Worm (Caenorhabditis elegans) whole organism, young adult: ENCODE results near the gene T07F8.4.

Experiments used
- C17E4.6 ChIP-seq: fragments of 200-800 bp; sonication (Bioruptor generic); IDR thresholded peaks from 2 replicates; pipeline ENCODE4 v1.3.6; 2022; ENCODE audit warnings: missing genetic modification reagents, missing genetic modification characterization, missing compliant biosample characterization
- F57A8.1 ChIP-seq: fragments of 200-800 bp; sonication (Bioruptor generic); optimal IDR thresholded peaks from 2 replicates; lab custom pipeline; 2018; ENCODE audit warnings: mild to moderate bottlenecking, missing genetic modification characterization, moderate library complexity, missing compliant biosample characterization
- F57C9.4 ChIP-seq: sonication (generic microtip); optimal IDR thresholded peaks from 2 replicates; lab custom pipeline; 2017; ENCODE audit warnings: mild to moderate bottlenecking, missing genetic modification characterization, missing compliant biosample characterization
- K11D2.4 ChIP-seq: fragments of 200-800 bp; sonication (Bioruptor generic); IDR thresholded peaks from 2 replicates; pipeline ENCODE4 v1.3.6; 2022; ENCODE audit warnings: missing genetic modification reagents, missing genetic modification characterization, missing compliant biosample characterization
- T07F8.4 ChIP-seq: sonication (generic microtip); optimal IDR thresholded peaks from 2 replicates; lab custom pipeline; 2016; ENCODE audit warnings: mild to moderate bottlenecking, missing genetic modification characterization, moderate library complexity, missing compliant biosample characterization
- Y53G8AR.9 ChIP-seq: fragments of 200-800 bp; sonication (Bioruptor generic); conservative IDR thresholded peaks from 2 replicates; pipeline ENCODE4 v1.3.6; 2022; ENCODE audit warnings: missing genetic modification reagents, missing genetic modification characterization, missing compliant biosample characterization
- Y67H2A.10 ChIP-seq: fragments of 200-800 bp; sonication (Bioruptor generic); conservative IDR thresholded peaks from 2 replicates; pipeline ENCODE4 v1.3.6; 2022; ENCODE audit warnings: missing genetic modification reagents, missing genetic modification characterization, missing compliant biosample characterization
- ama-1 ChIP-seq, 3 experiments: fragments of 150-350 bp in 1 of 3; sonication (generic microtip) in 2 of 3; optimal IDR thresholded peaks; 2 replicates each; lab custom pipeline; 2014 to 2018; ENCODE audit warnings: missing biosample characterization in 2 of 3, missing genetic modification characterization in 2 of 3, missing genetic modification reagents in 2 of 3
- atf-7 ChIP-seq: sonication (generic microtip); optimal IDR thresholded peaks from 2 replicates; lab custom pipeline; 2017; ENCODE audit warnings: mild to moderate bottlenecking, missing genetic modification characterization, missing compliant biosample characterization
- attf-5 ChIP-seq: fragments of 200-800 bp; sonication (Bioruptor generic); optimal IDR thresholded peaks from 2 replicates; lab custom pipeline; 2018; ENCODE audit warnings: mild to moderate bottlenecking, missing genetic modification characterization, missing compliant biosample characterization
- cebp-1 ChIP-seq, 2 experiments: fragments of 200-800 bp in 1 of 2; sonication (Bioruptor generic) in 1 of 2; sonication (generic microtip) in 1 of 2; IDR thresholded peaks in 1 of 2; optimal IDR thresholded peaks in 1 of 2; 2 replicates each; pipeline versions ENCODE4 v1.3.6 to Lab custom; 2017 to 2022; ENCODE audit warnings: missing compliant biosample characterization in 2 of 2, missing genetic modification characterization in 2 of 2, mild to moderate bottlenecking in 1 of 2, missing genetic modification reagents in 1 of 2, moderate library complexity in 1 of 2
- ceh-58 ChIP-seq: fragments of 200-800 bp; sonication (Bioruptor generic); IDR thresholded peaks from 2 replicates; pipeline ENCODE4 v1.3.6; 2022; ENCODE audit warnings: missing genetic modification characterization, missing compliant biosample characterization
- egrh-3 ChIP-seq: fragments of 200-800 bp; sonication (Bioruptor generic); IDR thresholded peaks from 2 replicates; pipeline ENCODE4 v1.3.6; 2022; ENCODE audit warnings: missing genetic modification reagents, missing genetic modification characterization, missing compliant biosample characterization
- ets-4 ChIP-seq: fragments of 200-800 bp; sonication (Bioruptor generic); optimal IDR thresholded peaks from 2 replicates; lab custom pipeline; 2018; ENCODE audit warnings: mild to moderate bottlenecking, missing genetic modification characterization, missing compliant biosample characterization
- hlh-12 ChIP-seq: sonication (generic microtip); optimal IDR thresholded peaks from 2 replicates; lab custom pipeline; 2016; ENCODE audit warnings: missing genetic modification characterization, missing compliant biosample characterization
- hmg-1.2 ChIP-seq: fragments of 200-800 bp; sonication (Bioruptor generic); IDR thresholded peaks from 2 replicates; pipeline ENCODE4 v1.3.6; 2022; ENCODE audit warnings: missing genetic modification reagents, missing genetic modification characterization, missing compliant biosample characterization
- hsf-1 ChIP-seq: fragments of 200-800 bp; sonication (Bioruptor generic); IDR thresholded peaks from 2 replicates; pipeline ENCODE4 v1.3.6; 2022; ENCODE audit warnings: missing genetic modification reagents, missing genetic modification characterization, missing compliant biosample characterization
- lin-26 ChIP-seq: fragments of 200-800 bp; sonication (Bioruptor generic); IDR thresholded peaks from 2 replicates; pipeline ENCODE4 v1.3.6; 2022; ENCODE audit warnings: missing genetic modification reagents, missing genetic modification characterization, missing compliant biosample characterization
- lsy-27 ChIP-seq: sonication (generic microtip); optimal IDR thresholded peaks from 2 replicates; lab custom pipeline; 2017; ENCODE audit warnings: missing genetic modification characterization, mild to moderate bottlenecking, missing compliant biosample characterization, antibody characterized with exemption, missing genotype, borderline replicate concordance; ENCODE audit not compliant: insufficient read depth
- madf-3 ChIP-seq: fragments of 200-800 bp; sonication (Bioruptor generic); IDR thresholded peaks from 2 replicates; pipeline ENCODE4 v1.3.6; 2022; ENCODE audit warnings: missing genetic modification reagents, missing genetic modification characterization, missing compliant biosample characterization
- mel-28 ChIP-seq: sonication (generic microtip); optimal IDR thresholded peaks from 2 replicates; lab custom pipeline; 2016; ENCODE audit warnings: borderline replicate concordance, mild to moderate bottlenecking, missing genetic modification characterization, missing compliant biosample characterization
- mes-4 ChIP-seq: sonication (generic microtip); optimal IDR thresholded peaks from 2 replicates; lab custom pipeline; 2016; ENCODE audit warnings: missing genotype, missing genetic modification characterization, missing compliant biosample characterization
- nfya-1 ChIP-seq: sonication (generic microtip); optimal IDR thresholded peaks from 2 replicates; lab custom pipeline; 2017; ENCODE audit warnings: antibody characterized with exemption, missing compliant biosample characterization, missing genetic modification characterization, borderline replicate concordance; ENCODE audit not compliant: insufficient read depth
- nhr-80 ChIP-seq: sonication (generic microtip); optimal IDR thresholded peaks from 2 replicates; lab custom pipeline; 2016; ENCODE audit warnings: missing genetic modification characterization, missing compliant biosample characterization
- rpc-1 ChIP-seq, 2 experiments: fragments of 150-350 bp in 1 of 2; sonication (generic microtip) in 1 of 2; optimal IDR thresholded peaks; 2 replicates each; lab custom pipeline; 2014 to 2018; ENCODE audit warnings: missing biosample characterization in 1 of 2, missing genetic modification characterization in 1 of 2, missing genetic modification reagents in 1 of 2, missing genotype in 1 of 2
- unc-62 ChIP-seq: fragments of 150-350 bp; optimal IDR thresholded peaks from 2 replicates; lab custom pipeline; 2014; ENCODE audit warnings: missing biosample characterization, missing genetic modification reagents, missing genetic modification characterization
- zfh-2 ChIP-seq: fragments of 200-800 bp; sonication (Bioruptor generic); conservative IDR thresholded peaks from 2 replicates; pipeline ENCODE4 v1.3.6; 2022; ENCODE audit warnings: missing genetic modification reagents, missing genetic modification characterization, missing compliant biosample characterization
- zim-3 ChIP-seq: sonication (generic microtip); optimal IDR thresholded peaks from 2 replicates; lab custom pipeline; 2017; ENCODE audit warnings: mild to moderate bottlenecking, missing genetic modification characterization, moderate library complexity, missing compliant biosample characterization
- ztf-3 ChIP-seq: fragments of 200-800 bp; sonication (Bioruptor generic); optimal IDR thresholded peaks from 2 replicates; lab custom pipeline; 2018; ENCODE audit warnings: mild to moderate bottlenecking, missing genetic modification characterization, missing compliant biosample characterization

The T07F8.4 gene

ce11 chrII:7157415-7157814 is 25.6 kb upstream of the T07F8.4 start:
- TF ChIP-seq rpc-1 (optimal IDR thresholded peaks at IDR 0.05; lab: Kevin White, UChicago) (no peak), rpc-1 (tag; optimal IDR thresholded peaks at IDR 0.05; lab: Kevin White, UChicago) (no peak), unc-62 (GFP tag; lab: Kevin White, UChicago) (peak; percentile 38), atf-7 (tag; lab: Kevin White, UChicago) (peak; percentile 14), cebp-1 (GFP tag; IDR thresholded peaks at IDR 0.05; lab: Robert Waterston, UW) (no peak), cebp-1 (tag; optimal IDR thresholded peaks at IDR 0.05; lab: Kevin White, UChicago) (no peak), attf-5 (GFP tag; lab: Kevin White, UChicago) (peak; percentile 9), K11D2.4 (GFP tag; lab: Robert Waterston, UW) (no peak), nhr-80 (peak; percentile 79), ets-4 (GFP tag; lab: Kevin White, UChicago) (peak; percentile 10)
- TF ChIP-seq, all 124 proteins: peak for 5

ce11 chrII:7155392-7155791 is 23.6 kb upstream of the T07F8.4 start, which contains the start of gene C27H5.2:
Gene C27H5.2, plus strand, starts transcription at chrII:7155581.
- peak; percentile 14 for TF ChIP-seq ama-1 (optimal IDR thresholded peaks at IDR 0.05; lab: Kevin White, UChicago)
- no peak for TF ChIP-seq ama-1 (GFP tag; optimal IDR thresholded peaks at IDR 0.05; lab: Kevin White, UChicago)
- TF ChIP-seq Y53G8AR.9: peak; percentile 49; the same call in 1 of the 2 replicates
- peak; percentile 69 for TF ChIP-seq nhr-80
- no peak for TF ChIP-seq ztf-3
- TF ChIP-seq hmg-1.2 (GFP tag; lab: Robert Waterston, UW): peak; percentile 14; the same call in 1 of the 2 replicates
- TF ChIP-seq F57A8.1 (GFP tag; lab: Kevin White, UChicago): no peak
- no peak for TF ChIP-seq nfya-1 (tag; lab: Kevin White, UChicago)
- no peak for TF ChIP-seq ceh-58
- no peak for TF ChIP-seq cebp-1 (GFP tag; IDR thresholded peaks at IDR 0.05; lab: Robert Waterston, UW)
- peak; percentile 9 for TF ChIP-seq cebp-1 (tag; optimal IDR thresholded peaks at IDR 0.05; lab: Kevin White, UChicago)
- no peak for TF ChIP-seq lin-26 (GFP tag; lab: Robert Waterston, UW)
- TF ChIP-seq madf-3 (GFP tag; lab: Robert Waterston, UW): no peak
- no peak for TF ChIP-seq lsy-27 (tag; lab: Kevin White, UChicago)
- no peak for TF ChIP-seq mel-28 (tag; lab: Kevin White, UChicago)
- TF ChIP-seq hlh-12: no peak
- TF ChIP-seq Y67H2A.10: no peak
- TF ChIP-seq, all 124 proteins: peak for 5

- no peak for TF ChIP-seq T07F8.4
- TF ChIP-seq egrh-3 (GFP tag; lab: Robert Waterston, UW): peak; percentile 88
- no peak for TF ChIP-seq F57C9.4 (tag; lab: Kevin White, UChicago)
- TF ChIP-seq mes-4 (tag; lab: Kevin White, UChicago): no peak
- no peak for TF ChIP-seq C17E4.6 (GFP tag; lab: Robert Waterston, UW)
- no peak; the same call in 1 of the 2 replicates for TF ChIP-seq lin-26 (GFP tag; lab: Robert Waterston, UW)
- no peak for TF ChIP-seq zim-3 (tag; lab: Kevin White, UChicago)
- peak; percentile 88 for TF ChIP-seq zfh-2 (GFP tag; lab: Robert Waterston, UW)
These were observed 22.9 kb upstream of the T07F8.4 start for ce11 chrII:7154711-7155110.

- TF ChIP-seq hsf-1 (GFP tag; lab: Robert Waterston, UW) (0 out of 2 replicates have a peak, but pooled peaks have one; percentile 8), zfh-2 (GFP tag; lab: Robert Waterston, UW) (peak; percentile 83), egrh-3 (GFP tag; lab: Robert Waterston, UW) (peak; percentile 51; the same call in 1 of the 2 replicates)
These were observed 21.3 kb upstream of the T07F8.4 start for ce11 chrII:7153095-7153494.
